Worm (Caenorhabditis elegans): ENCODE results near the gene srh-130.

The srh-130 gene

ce11 chrV:5177209-5177608 is 26.2 kb downstream of the srh-130 start, which contains the start of gene ugt-51 (continued):
- TF ChIP-seq pag-3 (tag; optimal IDR thresholded peaks at IDR 0.05; ENCODE audit: borderline replicate concordance) (no peak), ztf-16 (tag; optimal IDR thresholded peaks at IDR 0.05) (no peak), nhr-11 (tag; optimal IDR thresholded peaks at IDR 0.05) (no peak)

ce11 chrV:5178051-5178450 is 27.1 kb downstream of the srh-130 start:
- no peak for TF ChIP-seq K02D7.2 (tag; optimal IDR thresholded peaks at IDR 0.05)
- no peak for TF ChIP-seq hlh-6 (tag; optimal IDR thresholded peaks at IDR 0.05)
- peak; percentile 60 for TF ChIP-seq elt-2 (tag; optimal IDR thresholded peaks at IDR 0.05)
- no peak for TF ChIP-seq gmeb-2 (tag; optimal IDR thresholded peaks at IDR 0.05)
- no peak for TF ChIP-seq hlh-30 (tag; optimal IDR thresholded peaks at IDR 0.05; ENCODE audit: insufficient read depth)

- no peak for TF ChIP-seq elt-2 (tag; optimal IDR thresholded peaks at IDR 0.05)
- TF ChIP-seq dve-1 (tag; optimal IDR thresholded peaks at IDR 0.05), result no peak
- TF ChIP-seq npax-4 (tag; optimal IDR thresholded peaks at IDR 0.05), result no peak
- no peak for TF ChIP-seq sdc-2 (tag; optimal IDR thresholded peaks at IDR 0.05)
- no peak for TF ChIP-seq ceh-34 (tag; optimal IDR thresholded peaks at IDR 0.05)
Observed at ce11 chrV:5181612-5182011, 30.6 kb downstream of the srh-130 start, which contains the start of gene C03A7.2. C03A7.2 (plus strand) TSS chrV:5181912.

ce11 chrV:5192501-5192900 is 41.5 kb downstream of the srh-130 start, which contains the start of gene C03A7.13:
C03A7.13 (minus strand) TSS chrV:5192543.
- TF ChIP-seq fkh-6 (tag; optimal IDR thresholded peaks at IDR 0.05), result no peak
- no peak for TF ChIP-seq ceh-2 (tag; optimal IDR thresholded peaks at IDR 0.05)
- no peak for TF ChIP-seq pax-1 (tag; optimal IDR thresholded peaks at IDR 0.05)
- no peak for TF ChIP-seq odd-2 (tag; optimal IDR thresholded peaks at IDR 0.05)
- no peak for TF ChIP-seq fkh-10 (GFP tag; optimal IDR thresholded peaks at IDR 0.05)

ce11 chrV:5194508-5194907 is 43.5 kb downstream of the srh-130 start, which contains the start of gene abu-8:
abu-8 (minus strand) TSS chrV:5194608.
- TF ChIP-seq ceh-24 (tag; optimal IDR thresholded peaks at IDR 0.05) (no peak), elt-4 (tag; optimal IDR thresholded peaks at IDR 0.05) (no peak), T23F11.4 (GFP tag; optimal IDR thresholded peaks at IDR 0.05) (no peak), fkh-10 (GFP tag; optimal IDR thresholded peaks at IDR 0.05) (no peak), eyg-1 (tag; optimal IDR thresholded peaks at IDR 0.05) (no peak), ceh-18 (tag; optimal IDR thresholded peaks at IDR 0.05) (no peak), lim-6 (tag; optimal IDR thresholded peaks at IDR 0.05) (no peak), hlh-15 (tag; optimal IDR thresholded peaks at IDR 0.05) (no peak), pqm-1 (tag; optimal IDR thresholded peaks at IDR 0.05) (no peak)

- TF ChIP-seq unc-55 (GFP tag; optimal IDR thresholded peaks at IDR 0.05), result no peak
- TF ChIP-seq lin-11 (tag; optimal IDR thresholded peaks at IDR 0.05), result no peak
- no peak for TF ChIP-seq zip-5 (tag; optimal IDR thresholded peaks at IDR 0.05)
- TF ChIP-seq hlh-30 (tag; optimal IDR thresholded peaks at IDR 0.05; ENCODE audit: insufficient read depth), result no peak
- TF ChIP-seq pax-1 (tag; optimal IDR thresholded peaks at IDR 0.05), result no peak
- TF ChIP-seq ceh-24 (tag; optimal IDR thresholded peaks at IDR 0.05), result no peak
- no peak for TF ChIP-seq fkh-10 (GFP tag; optimal IDR thresholded peaks at IDR 0.05)
- TF ChIP-seq nhr-232 (tag; optimal IDR thresholded peaks at IDR 0.05), result no peak
- TF ChIP-seq ceh-2 (tag; optimal IDR thresholded peaks at IDR 0.05), result no peak
- TF ChIP-seq K02D7.2 (tag; optimal IDR thresholded peaks at IDR 0.05), result no peak
- no peak for TF ChIP-seq fax-1 (tag; optimal IDR thresholded peaks at IDR 0.05)
- no peak for TF ChIP-seq lim-6 (tag; optimal IDR thresholded peaks at IDR 0.05)
- TF ChIP-seq F13H6.1 (tag; optimal IDR thresholded peaks at IDR 0.05), result no peak
Observed at ce11 chrV:5198240-5198639, 47.3 kb downstream of the srh-130 start, which contains the start of gene Y47A7.2. Y47A7.2 (minus strand) TSS chrV:5198340.

- TF ChIP-seq unc-42 (tag; optimal IDR thresholded peaks at IDR 0.05) (peak; percentile 98), K09A11.1 (tag; optimal IDR thresholded peaks at IDR 0.05; ENCODE audit: insufficient read depth) (no peak), fkh-10 (GFP tag; optimal IDR thresholded peaks at IDR 0.05) (peak; percentile 48)
Observed at ce11 chrV:5200188-5200587, 49.2 kb downstream of the srh-130 start.

Data from whole organism, late embryonic.